Worm (Caenorhabditis elegans): ENCODE data around the gene C29F5.1.

Gene C29F5.1

ce11 chrII:6290047-6290582 lies 13.2 kb upstream of the C29F5.1 start, which contains the start of gene upb-1 (continued):
- TF ChIP-seq nhr-47 (tag; optimal IDR thresholded peaks at IDR 0.05) (peak; percentile 3), ztf-11 (tag; optimal IDR thresholded peaks at IDR 0.05) (no peak), lsy-2 (tag; optimal IDR thresholded peaks at IDR 0.05) (peak; percentile 42 to 67), efl-1 (optimal IDR thresholded peaks at IDR 0.05) (peak in 1 of 2 experiments; percentile 24), efl-1 (GFP tag; optimal IDR thresholded peaks at IDR 0.05 in 1 of 2) (no peak), ets-5 (GFP tag; IDR thresholded peaks at IDR 0.05) (no peak), unc-62 (GFP tag; optimal IDR thresholded peaks at IDR 0.05) (no peak), efl-3 (GFP tag; optimal IDR thresholded peaks at IDR 0.05) (no peak), pag-3 (tag; optimal IDR thresholded peaks at IDR 0.05; ENCODE audit: borderline replicate concordance, insufficient read depth) (no peak), fkh-10 (GFP tag; optimal IDR thresholded peaks at IDR 0.05) (no peak), C34B4.2 (tag; optimal IDR thresholded peaks at IDR 0.05) (no peak), grh-1 (GFP tag; IDR thresholded peaks at IDR 0.05) (no peak), ama-1 (optimal IDR thresholded peaks at IDR 0.05) (no peak), ceh-88 (GFP tag; IDR thresholded peaks at IDR 0.05) (no peak), aly-2 (tag; optimal IDR thresholded peaks at IDR 0.05) (no peak), alr-1 (tag; optimal IDR thresholded peaks at IDR 0.05; ENCODE audit: borderline replicate concordance) (no peak), mdl-1 (tag; optimal IDR thresholded peaks at IDR 0.05) (peak in 1 of 2 experiments; percentile 64), dpl-1 (GFP tag; optimal IDR thresholded peaks at IDR 0.05) (no peak), snu-23 (GFP tag; optimal IDR thresholded peaks at IDR 0.05) (peak; percentile 55), sptf-1 (tag; optimal IDR thresholded peaks at IDR 0.05) (no peak), egl-27 (tag; optimal IDR thresholded peaks at IDR 0.05) (no peak), unc-98 (GFP tag; IDR thresholded peaks at IDR 0.05) (no peak), zag-1 (tag; optimal IDR thresholded peaks at IDR 0.05) (no peak), sox-4 (tag; optimal IDR thresholded peaks at IDR 0.05) (no peak), jun-1 (tag; optimal IDR thresholded peaks at IDR 0.05) (no peak), fos-1 (tag; optimal IDR thresholded peaks at IDR 0.05) (no peak), nhr-77 (tag; optimal IDR thresholded peaks at IDR 0.05) (no peak), nhr-20 (tag; optimal IDR thresholded peaks at IDR 0.05) (peak; percentile 52), unc-30 (tag; optimal IDR thresholded peaks at IDR 0.05) (no peak), ztf-4 (tag; optimal IDR thresholded peaks at IDR 0.05) (no peak), nhr-84 (tag; optimal IDR thresholded peaks at IDR 0.05) (no peak), aha-1 (tag; optimal IDR thresholded peaks at IDR 0.05) (no peak), mab-9 (GFP tag; IDR thresholded peaks at IDR 0.05) (no peak), nhr-19 (GFP tag; conservative IDR thresholded peaks at IDR 0.05) (peak; percentile 64), nhr-76 (tag; optimal IDR thresholded peaks at IDR 0.05) (no peak), unc-86 (tag; optimal IDR thresholded peaks at IDR 0.05) (no peak), zip-4 (GFP tag; optimal IDR thresholded peaks at IDR 0.05) (no peak)

DNA sequence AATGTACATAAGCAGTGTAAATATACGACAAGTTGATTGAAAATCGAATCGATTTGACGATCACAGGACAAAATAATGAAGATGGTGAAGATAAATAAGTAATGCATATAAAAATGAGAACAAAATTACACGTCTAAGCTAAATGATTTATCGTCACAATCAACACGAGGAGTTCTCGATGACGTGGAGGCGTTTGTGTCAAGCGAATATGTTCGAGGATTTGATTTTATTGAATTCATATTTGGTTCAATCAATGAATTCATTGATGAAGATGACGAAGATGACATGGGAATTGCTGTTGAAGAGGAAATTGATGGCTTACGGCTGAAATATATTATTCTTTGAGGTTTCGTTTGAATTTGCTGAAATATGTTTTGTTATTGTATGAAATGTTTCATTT lies 10.8 kb upstream of the C29F5.1 start, which contains the start of gene nyn-3:
nyn-3 (minus strand) TSS at position 101 of the 400 bp plus-strand sequence.
- TF ChIP-seq snpc-4 (tag; optimal IDR thresholded peaks at IDR 0.05) (no peak), ceh-90 (tag; optimal IDR thresholded peaks at IDR 0.05) (no peak), alr-1 (tag; optimal IDR thresholded peaks at IDR 0.05; ENCODE audit: borderline replicate concordance) (no peak), skn-1 (tag; optimal IDR thresholded peaks at IDR 0.05) (no peak)

DNA sequence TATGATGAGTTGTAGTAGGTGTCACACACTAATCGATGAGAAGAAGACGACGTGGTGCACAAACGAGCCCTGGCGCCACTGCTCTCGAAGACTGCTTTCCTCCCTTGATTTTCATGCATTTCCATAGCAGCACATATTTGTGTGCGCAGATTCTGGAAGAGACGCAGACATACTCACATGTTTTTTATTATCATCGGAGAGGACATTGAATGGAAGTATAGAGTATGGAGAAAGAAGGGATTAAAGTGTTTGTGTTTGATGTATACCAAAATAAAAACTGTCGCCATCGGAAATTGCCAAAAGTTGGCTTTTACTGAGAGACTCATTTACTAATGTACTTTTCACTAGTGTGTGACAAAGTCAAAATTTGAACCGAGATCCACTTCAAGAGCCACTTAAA lies 9.1 kb upstream of the C29F5.1 start, which contains the start of gene mps-1:
mps-1 (minus strand) TSS at position 101 of the 400 bp plus-strand sequence.
- no peak for TF ChIP-seq efl-1 (optimal IDR thresholded peaks at IDR 0.05)
- TF ChIP-seq efl-1 (GFP tag; optimal IDR thresholded peaks at IDR 0.05 in 1 of 2), result no peak
- TF ChIP-seq nhr-28 (tag; optimal IDR thresholded peaks at IDR 0.05), result no peak
- TF ChIP-seq nhr-19 (GFP tag; conservative IDR thresholded peaks at IDR 0.05), result no peak
- TF ChIP-seq snpc-4 (tag; optimal IDR thresholded peaks at IDR 0.05), result no peak
- no peak for TF ChIP-seq lin-15B (tag; optimal IDR thresholded peaks at IDR 0.05)
- TF ChIP-seq vab-15 (tag; optimal IDR thresholded peaks at IDR 0.05), result no peak
- TF ChIP-seq fkh-8 (tag; optimal IDR thresholded peaks at IDR 0.05), result peak; percentile 51
- peak; percentile 27 for TF ChIP-seq dsc-1 (tag; optimal IDR thresholded peaks at IDR 0.05)
- no peak for TF ChIP-seq irx-1 (tag; optimal IDR thresholded peaks at IDR 0.05)
- no peak for TF ChIP-seq ets-5 (GFP tag; IDR thresholded peaks at IDR 0.05)
- no peak for TF ChIP-seq tlp-1 (tag; optimal IDR thresholded peaks at IDR 0.05)

Measured in whole organism, L1 larva.